Worm (Caenorhabditis elegans) whole organism, midembryonic: ENCODE results near the gene asb-1.

Experiments
- T22C8.4 ChIP-seq: fragments of 200-800 bp; sonication (Bioruptor generic); IDR thresholded peaks from 2 replicates; pipeline ENCODE4 v1.3.6; 2022; ENCODE audit warnings: missing genetic modification characterization, missing compliant biosample characterization
- cog-1 ChIP-seq: sonication (generic microtip); optimal IDR thresholded peaks from 2 replicates; lab custom pipeline; 2016; ENCODE audit warnings: missing genetic modification characterization, missing compliant biosample characterization
- flt-1 ChIP-seq: fragments of 200-800 bp; sonication (Bioruptor generic); IDR thresholded peaks from 2 replicates; pipeline ENCODE4 v1.3.6; 2022; ENCODE audit warnings: missing genetic modification characterization, missing compliant biosample characterization
- klf-2 ChIP-seq: fragments of 200-800 bp; sonication (Bioruptor generic); conservative IDR thresholded peaks from 2 replicates; pipeline ENCODE4 v1.3.6; 2022; ENCODE audit warnings: missing genetic modification reagents, missing genetic modification characterization, missing compliant biosample characterization
- med-1 ChIP-seq: sonication (generic microtip); optimal IDR thresholded peaks from 2 replicates; lab custom pipeline; 2017; ENCODE audit warnings: missing genetic modification characterization, mild to moderate bottlenecking, missing compliant biosample characterization, antibody characterized with exemption, missing genetic modification reagents; ENCODE audit not compliant: insufficient read depth
- ref-1 ChIP-seq: fragments of 200-800 bp; sonication (Bioruptor generic); conservative IDR thresholded peaks from 2 replicates; pipeline ENCODE4 v1.3.6; 2022; ENCODE audit warnings: missing genetic modification reagents, missing genetic modification characterization, missing compliant biosample characterization
- tab-1 ChIP-seq: fragments of 200-800 bp; sonication (Bioruptor generic); IDR thresholded peaks from 2 replicates; pipeline ENCODE4 v1.3.6; 2022; ENCODE audit warnings: missing genetic modification characterization, missing compliant biosample characterization
- ztf-23 ChIP-seq: fragments of 200-800 bp; sonication (Bioruptor generic); IDR thresholded peaks from 2 replicates; pipeline ENCODE4 v1.3.6; 2022; ENCODE audit warnings: missing genetic modification reagents, missing genetic modification characterization, missing compliant biosample characterization
- ztf-29 ChIP-seq: fragments of 200-800 bp; sonication (Bioruptor generic); IDR thresholded peaks from 2 replicates; pipeline ENCODE4 v1.3.6; 2022; ENCODE audit warnings: missing genetic modification reagents, missing genetic modification characterization, missing compliant biosample characterization

asb-1 gene

DNA sequence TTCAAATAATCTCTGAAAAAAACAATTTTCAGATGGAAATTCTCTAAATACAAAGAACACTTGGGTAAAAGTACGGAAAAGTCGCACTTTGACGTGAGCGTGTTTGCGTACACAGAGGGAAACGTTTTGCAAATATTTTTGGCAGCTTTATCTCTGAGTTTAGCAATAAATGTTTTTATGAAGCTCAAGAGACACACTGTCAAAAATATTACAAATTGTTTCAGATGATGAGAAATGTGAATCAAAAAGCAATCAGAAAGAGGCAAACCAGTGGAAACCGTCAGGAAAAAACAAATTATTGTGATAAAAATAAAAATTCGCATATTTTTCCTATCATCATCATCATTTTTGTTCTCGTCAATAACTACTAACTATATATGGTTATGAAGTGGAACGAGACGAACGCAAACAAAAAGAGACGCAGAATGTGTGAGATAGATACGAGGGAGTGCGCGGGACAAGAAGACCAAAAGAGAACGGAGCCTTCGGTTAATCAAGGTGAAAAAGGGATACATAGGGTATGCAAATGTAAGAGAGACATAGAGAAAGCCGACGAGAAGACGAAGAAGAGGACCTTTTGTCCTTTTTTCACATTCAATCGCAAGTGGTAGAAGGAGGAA lies 16.8 kb upstream of the asb-1 start, which contains the start of gene sel-2:
Gene sel-2, minus strand, starts transcription at position 51 of the 620 bp plus-strand sequence.
- no peak for TF ChIP-seq cog-1
- no peak for TF ChIP-seq ztf-23
- TF ChIP-seq ref-1 (GFP tag; lab: Robert Waterston, UW), result no peak
- TF ChIP-seq med-1 (GFP tag; lab: Kevin White, UChicago), result no peak
- no peak for TF ChIP-seq flt-1 (GFP tag; lab: Robert Waterston, UW)
- TF ChIP-seq ztf-29, result no peak
- no peak for TF ChIP-seq tab-1 (GFP tag; lab: Robert Waterston, UW)
- TF ChIP-seq klf-2, result no peak
- TF ChIP-seq T22C8.4 (GFP tag; lab: Robert Waterston, UW), result no peak

DNA sequence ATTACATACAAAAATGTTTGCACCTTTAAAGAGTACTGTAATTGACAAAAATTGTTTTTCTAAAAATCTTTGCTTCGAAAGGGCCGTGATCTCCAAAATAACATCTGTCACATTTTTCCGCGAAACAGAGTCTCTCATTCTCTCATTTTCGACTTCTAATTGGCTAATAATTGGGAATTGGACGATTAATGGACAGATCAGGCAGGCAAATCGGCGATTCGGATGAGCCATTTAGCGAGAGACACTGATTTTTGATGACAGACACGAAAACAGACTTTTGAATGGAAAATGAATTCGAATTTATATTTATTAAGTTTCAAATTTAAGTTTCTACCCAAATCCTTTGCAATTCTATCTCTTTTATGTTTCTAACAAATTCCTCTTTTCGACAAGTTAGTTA lies 8.2 kb upstream of the asb-1 start:
- TF ChIP-seq cog-1 (no peak), T22C8.4 (GFP tag; lab: Robert Waterston, UW) (no peak), tab-1 (GFP tag; lab: Robert Waterston, UW) (no peak), flt-1 (GFP tag; lab: Robert Waterston, UW) (no peak), klf-2 (no peak), med-1 (GFP tag; lab: Kevin White, UChicago) (no peak), ref-1 (GFP tag; lab: Robert Waterston, UW) (no peak), ztf-29 (no peak), ztf-23 (no peak)

DNA sequence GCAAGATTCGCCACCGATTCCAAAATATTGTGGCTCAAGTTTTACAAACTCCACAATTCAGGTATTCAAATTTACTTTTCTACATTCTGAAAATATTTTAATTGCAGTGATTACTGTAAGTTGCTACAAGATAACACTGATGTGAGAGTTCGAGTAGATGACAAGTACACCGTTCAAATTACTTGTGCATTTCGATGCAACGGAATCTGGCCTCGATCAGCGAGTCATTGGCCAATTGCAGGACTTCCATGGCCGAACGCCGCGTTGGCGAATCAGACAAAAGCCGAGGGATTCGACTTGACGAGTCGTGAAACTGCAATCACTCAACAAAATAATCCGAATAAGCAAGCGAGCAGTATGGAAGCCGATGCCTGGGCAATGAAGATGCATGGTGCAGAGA lies 5.7 kb upstream of the asb-1 start:
- no peak for TF ChIP-seq ztf-23
- TF ChIP-seq klf-2, result no peak
- TF ChIP-seq ztf-29, result no peak
- no peak for TF ChIP-seq tab-1 (GFP tag; lab: Robert Waterston, UW)
- no peak for TF ChIP-seq ref-1 (GFP tag; lab: Robert Waterston, UW)
- TF ChIP-seq T22C8.4 (GFP tag; lab: Robert Waterston, UW), result no peak
- TF ChIP-seq flt-1 (GFP tag; lab: Robert Waterston, UW), result no peak
- TF ChIP-seq cog-1, result no peak
- no peak for TF ChIP-seq med-1 (GFP tag; lab: Kevin White, UChicago)

DNA sequence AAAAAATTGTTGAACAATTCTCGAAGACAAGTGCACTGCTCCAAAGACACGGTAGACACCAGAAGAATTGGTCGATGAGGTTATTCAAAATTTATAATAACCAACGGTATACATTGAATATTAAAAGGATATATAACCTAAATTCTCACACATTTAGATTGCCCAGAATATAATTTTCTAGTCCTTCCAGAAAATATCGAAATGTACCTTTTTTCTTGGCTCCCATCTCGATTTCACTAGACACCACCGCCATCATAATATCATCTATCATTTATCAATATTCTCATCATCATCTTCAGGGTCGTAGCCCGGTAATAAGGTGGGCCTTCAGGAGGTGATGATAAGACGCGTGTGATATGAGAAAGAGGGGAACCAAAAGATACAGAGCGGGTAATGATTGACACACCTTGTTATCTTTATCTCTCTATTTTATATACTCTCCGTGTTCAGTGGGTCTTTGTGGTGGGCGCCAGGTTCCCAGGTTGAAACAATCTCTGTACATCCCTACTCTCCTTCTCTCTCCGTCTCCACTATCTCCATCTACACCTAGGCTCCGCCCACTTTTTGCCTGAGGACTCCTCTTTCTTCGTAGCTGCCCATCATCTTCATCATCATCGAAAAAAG lies 4.6 kb upstream of the asb-1 start, which contains the start of gene mab-21:
Gene mab-21, plus strand, starts transcription at position 615 of the 624 bp plus-strand sequence.
- TF ChIP-seq ztf-29 (no peak), med-1 (GFP tag; lab: Kevin White, UChicago) (no peak), ref-1 (GFP tag; lab: Robert Waterston, UW) (no peak), tab-1 (GFP tag; lab: Robert Waterston, UW) (no peak), ztf-23 (no peak), flt-1 (GFP tag; lab: Robert Waterston, UW) (no peak), T22C8.4 (GFP tag; lab: Robert Waterston, UW) (no peak), cog-1 (no peak), klf-2 (no peak)

ce11 chrIII:4594762-4595523 lies 678 bp downstream of the asb-1 start:
- TF ChIP-seq flt-1 (GFP tag; lab: Robert Waterston, UW), result no peak
- TF ChIP-seq cog-1, result no peak
- no peak for TF ChIP-seq klf-2
- no peak for TF ChIP-seq tab-1 (GFP tag; lab: Robert Waterston, UW)
- no peak for TF ChIP-seq T22C8.4 (GFP tag; lab: Robert Waterston, UW)
- TF ChIP-seq ztf-29, result no peak
- no peak for TF ChIP-seq med-1 (GFP tag; lab: Kevin White, UChicago)
- no peak for TF ChIP-seq ref-1 (GFP tag; lab: Robert Waterston, UW)
- no peak for TF ChIP-seq ztf-23

DNA sequence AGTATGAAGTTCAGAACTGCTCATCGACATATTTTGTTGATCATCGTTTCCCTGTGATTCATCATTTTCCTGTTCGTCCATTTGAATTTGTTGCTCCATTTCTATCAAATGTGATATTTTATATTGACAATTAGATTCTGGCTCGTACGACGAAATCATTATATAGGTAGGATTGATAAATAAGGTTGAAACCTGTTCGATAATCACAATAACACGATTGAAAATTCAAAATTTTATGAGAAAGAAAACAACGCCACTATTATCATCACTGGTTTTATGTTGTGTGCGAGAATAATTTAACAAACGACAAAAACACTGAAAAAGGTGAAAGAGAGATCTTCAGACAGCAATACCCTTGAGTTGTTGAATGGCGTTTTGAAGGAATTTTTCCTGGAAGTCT lies 1.3 kb downstream of the asb-1 start, which contains the start of gene apc-11:
Gene apc-11, minus strand, starts transcription at position 101 of the 400 bp plus-strand sequence.
- no peak for TF ChIP-seq flt-1 (GFP tag; lab: Robert Waterston, UW)
- no peak for TF ChIP-seq klf-2
- no peak for TF ChIP-seq ref-1 (GFP tag; lab: Robert Waterston, UW)
- TF ChIP-seq ztf-29, result no peak
- no peak for TF ChIP-seq tab-1 (GFP tag; lab: Robert Waterston, UW)
- no peak for TF ChIP-seq T22C8.4 (GFP tag; lab: Robert Waterston, UW)

DNA sequence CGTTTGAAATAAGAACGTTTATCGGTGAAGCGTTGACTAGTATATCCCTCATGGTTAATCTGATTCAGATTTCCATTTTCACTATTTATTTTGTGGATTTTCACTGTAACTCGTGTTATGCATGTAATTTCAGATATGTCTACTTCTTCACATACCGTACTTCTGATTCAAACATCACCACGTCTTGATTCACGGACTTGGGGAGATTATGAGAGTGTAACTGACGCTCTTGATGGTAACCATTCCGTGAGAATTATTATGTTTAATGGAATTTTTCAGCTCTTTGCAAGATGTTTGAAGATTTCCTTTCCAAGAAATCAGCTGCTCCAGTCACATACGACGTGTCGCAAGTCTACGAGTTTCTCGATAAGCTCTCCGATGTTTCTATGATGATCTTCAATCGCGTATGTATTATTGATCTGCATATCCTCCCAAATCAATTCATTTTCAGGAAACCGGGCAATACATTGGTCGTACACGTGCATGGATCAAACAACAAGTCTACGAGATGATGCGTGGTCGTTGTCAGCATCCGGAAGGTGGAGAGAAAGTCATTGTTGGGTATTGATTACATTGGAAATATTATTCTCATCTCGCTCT lies 2.4 kb downstream of the asb-1 start, which contains the start of gene erh-2:
Gene erh-2, plus strand, starts transcription at position 134 of the 600 bp plus-strand sequence.
- TF ChIP-seq ztf-29 (no peak), cog-1 (no peak)

DNA sequence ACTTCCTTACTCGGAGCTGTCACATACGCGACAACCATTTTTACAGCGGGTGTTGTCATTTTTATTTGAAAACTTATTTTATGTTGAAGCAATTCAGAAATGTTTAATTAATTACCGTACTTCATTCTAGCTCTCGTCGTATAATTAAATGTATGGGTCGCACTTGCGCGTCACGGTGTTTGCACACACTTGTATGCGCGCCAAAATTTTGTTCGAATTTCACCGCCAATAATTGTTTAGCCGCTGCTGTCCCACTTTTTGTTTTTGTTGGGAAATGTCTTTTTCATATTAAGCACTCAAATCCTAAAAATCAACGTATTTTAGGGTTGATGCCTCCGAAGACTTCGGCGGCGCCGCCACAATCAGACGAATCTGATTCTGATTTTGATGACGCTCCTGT lies 8.4 kb downstream of the asb-1 start, which contains the start of the genes F35G12.7 and smc-4:
Gene F35G12.7, minus strand, starts transcription at position 154 of the 400 bp plus-strand sequence.
Gene smc-4, plus strand, starts transcription at position 325 of the 400 bp plus-strand sequence.
- no peak for TF ChIP-seq ztf-29
- TF ChIP-seq T22C8.4 (GFP tag; lab: Robert Waterston, UW), result 0 out of 2 replicates have a peak, but pooled peaks have one; percentile 20
- peak; percentile 34; the same call in 1 of the 2 replicates for TF ChIP-seq ztf-23

- TF ChIP-seq ztf-29 (no peak), klf-2 (no peak), ref-1 (GFP tag; lab: Robert Waterston, UW) (no peak), cog-1 (no peak), tab-1 (GFP tag; lab: Robert Waterston, UW) (no peak), ztf-23 (no peak), med-1 (GFP tag; lab: Kevin White, UChicago) (no peak), flt-1 (GFP tag; lab: Robert Waterston, UW) (no peak), T22C8.4 (GFP tag; lab: Robert Waterston, UW) (no peak)
These were observed 11.5 kb downstream of the asb-1 start, which contains the start of gene F35G12.5 for ce11 chrIII:4584068-4584566. Gene F35G12.5 (plus strand): TSS chrIII:4584118.
